Worm (Caenorhabditis elegans) whole organism, L4/young adult: ENCODE data around the gene F58E2.4.

ENCODE experiments used
- W03F9.2 ChIP-seq: fragments of 150-350 bp; optimal IDR thresholded peaks from 2 replicates; lab custom pipeline; 2014; ENCODE audit warnings: missing biosample characterization, missing genetic modification characterization
- dao-5 ChIP-seq: sonication (generic microtip); optimal IDR thresholded peaks from 2 replicates; lab custom pipeline; 2016; ENCODE audit warnings: missing genotype, missing genetic modification characterization, moderate library complexity, missing compliant biosample characterization
- him-1 ChIP-seq: sonication (generic microtip); optimal IDR thresholded peaks from 2 replicates; lab custom pipeline; 2016; ENCODE audit warnings: missing genotype, missing genetic modification reagents, missing genetic modification characterization, missing compliant biosample characterization

F58E2.4 gene

DNA sequence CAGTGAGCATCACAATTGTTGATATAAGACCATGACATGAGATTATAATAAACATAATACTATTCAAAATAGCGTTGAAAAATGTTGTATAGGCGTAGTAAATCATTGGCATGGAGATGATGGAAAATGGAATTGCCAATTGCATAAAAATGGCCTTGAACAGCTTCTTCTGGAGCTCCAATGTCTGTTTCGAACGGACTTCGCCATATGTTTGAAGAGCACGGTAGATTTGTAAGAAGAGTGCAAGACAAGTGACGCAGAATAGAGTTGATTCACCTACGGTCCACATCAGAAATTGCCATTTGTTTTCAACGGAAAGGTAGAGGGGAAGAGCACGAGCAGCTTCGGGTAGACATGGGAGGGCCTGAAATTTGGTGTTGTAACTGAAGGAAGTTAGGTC is 15.8 kb upstream of the F58E2.4 start:
- no peak for TF ChIP-seq W03F9.2 (tag; lab: Kevin White, UChicago)
- no peak for TF ChIP-seq dao-5
- no peak for TF ChIP-seq him-1 (tag; lab: Kevin White, UChicago)

DNA sequence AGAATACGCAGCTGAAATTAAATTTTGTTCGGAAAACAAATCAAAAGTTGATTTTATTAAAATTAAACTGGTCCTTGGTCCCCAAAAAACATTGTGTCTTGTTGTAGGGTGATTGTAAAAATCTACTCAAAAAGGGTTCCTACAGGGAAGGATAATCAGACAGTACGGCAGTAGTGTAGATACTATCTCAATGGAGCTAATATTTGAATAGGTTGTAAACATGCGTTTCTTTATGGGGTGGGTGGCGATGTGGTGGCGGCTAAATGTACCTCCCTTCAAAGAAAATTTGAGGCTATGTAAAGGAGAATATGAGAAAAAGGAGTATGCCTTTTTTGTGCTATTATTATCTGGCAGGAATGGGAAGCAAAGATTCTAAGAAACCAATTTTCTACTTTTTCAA is 10.7 kb upstream of the F58E2.4 start:
- TF ChIP-seq W03F9.2 (tag; lab: Kevin White, UChicago) (no peak), him-1 (tag; lab: Kevin White, UChicago) (no peak), dao-5 (no peak)

DNA sequence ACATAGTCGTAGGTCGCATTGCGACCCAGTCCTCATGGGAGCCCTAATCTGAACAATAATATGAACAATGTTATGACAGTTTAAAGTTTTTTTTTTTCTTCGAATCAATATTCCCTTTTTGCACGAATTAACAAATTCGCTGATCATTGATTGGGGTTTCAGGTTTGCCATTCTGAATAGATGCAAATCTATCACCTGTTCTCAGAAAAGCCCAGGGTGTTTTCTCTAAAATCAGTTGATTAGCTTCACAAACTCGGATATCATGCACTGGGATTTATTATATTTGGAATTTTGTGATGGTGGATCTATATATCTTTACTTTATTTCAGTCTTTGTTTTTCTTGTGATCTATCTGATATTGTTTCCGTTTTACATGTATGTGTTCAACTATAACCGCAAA is 9.8 kb upstream of the F58E2.4 start, which contains the start of gene srz-23:
TSS of gene srz-23 (plus strand) at position 263 of the 400 bp plus-strand sequence.
- TF ChIP-seq him-1 (tag; lab: Kevin White, UChicago) (no peak), dao-5 (no peak), W03F9.2 (tag; lab: Kevin White, UChicago) (no peak)

DNA sequence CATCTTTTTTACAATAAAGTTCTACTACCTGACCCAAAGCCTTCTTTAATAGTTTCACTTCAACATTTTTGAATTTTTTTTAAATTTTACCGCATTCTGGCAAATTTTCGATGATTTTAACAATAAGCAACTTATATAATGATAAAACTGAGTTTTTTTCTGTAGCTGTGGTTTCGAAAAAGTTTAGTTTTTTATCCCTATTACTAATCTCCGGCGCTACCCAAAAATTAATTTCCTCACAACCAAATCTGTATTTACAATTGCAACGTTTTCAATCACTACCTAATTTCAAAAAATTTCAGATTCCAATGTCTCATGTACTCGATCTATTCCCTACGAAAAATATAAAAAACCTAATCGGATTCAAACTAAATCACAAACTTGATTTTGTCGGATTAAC is 3.9 kb downstream of the F58E2.4 start, which contains the start of gene F58E2.3:
TSS of gene F58E2.3 (plus strand) at position 301 of the 400 bp plus-strand sequence.
- TF ChIP-seq him-1 (tag; lab: Kevin White, UChicago), result no peak
- no peak for TF ChIP-seq dao-5
- no peak for TF ChIP-seq W03F9.2 (tag; lab: Kevin White, UChicago)

DNA sequence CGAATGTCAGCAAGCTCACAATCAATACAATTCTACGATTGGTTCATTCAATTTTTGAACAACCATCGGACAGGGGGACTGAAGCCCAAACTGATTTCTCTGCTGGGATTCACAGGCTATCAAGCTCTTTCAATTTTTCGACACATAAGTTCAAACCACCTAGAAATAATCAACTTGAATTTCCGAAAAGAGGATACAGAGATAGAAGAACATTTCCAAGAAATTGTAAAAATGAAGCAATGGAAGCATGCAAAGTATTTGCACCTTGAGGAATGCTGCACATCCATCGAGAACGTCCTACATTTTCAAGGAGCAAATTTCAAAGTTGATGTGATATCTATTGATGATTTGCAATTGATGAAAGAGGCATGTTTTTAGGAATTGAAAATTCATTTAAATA is 4.6 kb downstream of the F58E2.4 start:
- no peak for TF ChIP-seq dao-5
- TF ChIP-seq him-1 (tag; lab: Kevin White, UChicago), result no peak
- TF ChIP-seq W03F9.2 (tag; lab: Kevin White, UChicago), result no peak

DNA sequence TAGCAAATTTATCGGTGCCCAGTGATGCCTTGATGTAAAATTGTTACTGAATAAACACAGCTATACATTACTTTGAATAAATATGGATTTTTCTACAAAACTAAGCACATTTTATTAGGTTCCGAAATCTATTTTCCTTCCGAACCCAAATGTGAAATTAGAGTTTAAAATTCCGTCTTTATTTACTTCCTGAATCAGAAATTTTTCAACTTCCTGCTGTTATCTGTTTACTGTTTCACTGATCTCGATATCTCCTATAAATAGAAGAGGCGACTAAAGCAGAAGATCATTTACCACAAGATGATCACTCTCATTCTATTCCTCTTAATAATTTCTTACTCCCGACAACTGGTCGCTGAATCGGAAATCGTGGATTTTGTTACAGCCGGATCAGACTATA is 6.6 kb downstream of the F58E2.4 start, which contains the start of gene F58E2.2:
TSS of gene F58E2.2 (plus strand) at position 301 of the 400 bp plus-strand sequence.
- TF ChIP-seq W03F9.2 (tag; lab: Kevin White, UChicago), result no peak
- no peak for TF ChIP-seq dao-5
- TF ChIP-seq him-1 (tag; lab: Kevin White, UChicago), result no peak

DNA sequence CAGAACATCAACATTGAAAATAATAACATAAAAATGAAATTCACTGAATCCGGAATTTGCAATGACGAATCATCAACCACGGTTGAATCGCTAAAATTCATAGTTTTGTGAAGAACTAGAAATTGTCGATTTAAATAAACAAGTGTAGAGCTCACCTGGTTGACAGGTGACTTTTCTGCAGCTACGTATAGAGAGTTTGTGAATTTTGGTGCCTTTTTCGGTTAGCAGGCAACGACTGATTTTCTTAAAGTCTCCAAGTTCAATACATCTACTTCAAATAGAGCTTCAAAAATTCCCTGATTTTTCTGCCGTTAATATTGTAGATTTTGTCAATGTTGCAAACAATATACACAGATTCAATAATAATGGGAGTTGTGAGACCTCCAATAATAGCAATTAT is 13.9 kb downstream of the F58E2.4 start, which contains the start of gene srz-69:
TSS of gene srz-69 (minus strand) at position 101 of the 400 bp plus-strand sequence.
- TF ChIP-seq dao-5 (no peak), him-1 (tag; lab: Kevin White, UChicago) (no peak), W03F9.2 (tag; lab: Kevin White, UChicago) (no peak)

DNA sequence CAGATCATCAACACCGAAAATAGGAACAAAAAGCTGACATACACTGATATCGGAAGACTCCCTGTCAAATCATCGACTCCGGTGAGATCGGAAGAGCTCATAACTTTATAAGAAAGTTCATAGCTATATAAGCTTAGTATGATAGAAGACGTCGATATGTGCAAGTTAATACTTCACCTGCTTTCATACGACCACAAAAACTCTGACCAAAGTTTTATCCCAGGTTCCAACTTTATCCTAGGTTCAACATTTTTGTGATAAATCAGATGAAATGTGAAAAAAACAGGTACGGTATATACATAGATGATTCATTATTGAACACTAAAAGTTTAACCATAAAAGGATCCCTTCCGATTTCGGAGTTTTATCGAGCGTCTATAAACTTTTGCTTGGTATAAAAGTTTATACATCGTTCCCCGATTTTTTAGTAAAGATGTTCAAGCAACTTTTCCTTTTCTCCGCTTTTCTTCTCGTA is 15.8 kb downstream of the F58E2.4 start, which contains the start of the genes srz-70 and C09G12.5:
TSS of gene srz-70 (minus strand) at position 101 of the 475 bp plus-strand sequence.
TSS of gene C09G12.5 (plus strand) at position 425 of the 475 bp plus-strand sequence.
- no peak for TF ChIP-seq him-1 (tag; lab: Kevin White, UChicago)
- TF ChIP-seq dao-5, result no peak
- TF ChIP-seq W03F9.2 (tag; lab: Kevin White, UChicago), result no peak

DNA sequence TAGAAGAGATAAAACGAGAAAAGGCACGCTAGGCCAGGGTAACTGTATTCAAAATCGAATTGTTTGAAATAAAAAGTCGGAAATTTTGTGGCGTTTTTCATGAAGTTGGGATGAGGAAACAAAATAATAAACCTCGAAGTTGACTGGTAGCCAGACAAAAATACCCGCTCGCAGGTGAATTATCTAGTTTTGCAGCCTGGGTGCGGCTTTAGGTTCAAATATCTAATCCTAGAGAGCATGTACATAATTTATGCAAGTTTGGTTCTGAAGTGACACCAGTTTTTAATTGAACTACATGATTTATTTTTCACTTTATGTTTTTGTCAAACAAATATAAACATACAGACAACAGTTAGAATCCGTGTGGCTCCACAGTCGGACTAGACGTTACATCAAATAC is 18.6 kb downstream of the F58E2.4 start, which contains the start of gene srz-37:
TSS of gene srz-37 (minus strand) at position 101 of the 400 bp plus-strand sequence.
- no peak for TF ChIP-seq W03F9.2 (tag; lab: Kevin White, UChicago)
- TF ChIP-seq him-1 (tag; lab: Kevin White, UChicago), result no peak
- TF ChIP-seq dao-5, result no peak

DNA sequence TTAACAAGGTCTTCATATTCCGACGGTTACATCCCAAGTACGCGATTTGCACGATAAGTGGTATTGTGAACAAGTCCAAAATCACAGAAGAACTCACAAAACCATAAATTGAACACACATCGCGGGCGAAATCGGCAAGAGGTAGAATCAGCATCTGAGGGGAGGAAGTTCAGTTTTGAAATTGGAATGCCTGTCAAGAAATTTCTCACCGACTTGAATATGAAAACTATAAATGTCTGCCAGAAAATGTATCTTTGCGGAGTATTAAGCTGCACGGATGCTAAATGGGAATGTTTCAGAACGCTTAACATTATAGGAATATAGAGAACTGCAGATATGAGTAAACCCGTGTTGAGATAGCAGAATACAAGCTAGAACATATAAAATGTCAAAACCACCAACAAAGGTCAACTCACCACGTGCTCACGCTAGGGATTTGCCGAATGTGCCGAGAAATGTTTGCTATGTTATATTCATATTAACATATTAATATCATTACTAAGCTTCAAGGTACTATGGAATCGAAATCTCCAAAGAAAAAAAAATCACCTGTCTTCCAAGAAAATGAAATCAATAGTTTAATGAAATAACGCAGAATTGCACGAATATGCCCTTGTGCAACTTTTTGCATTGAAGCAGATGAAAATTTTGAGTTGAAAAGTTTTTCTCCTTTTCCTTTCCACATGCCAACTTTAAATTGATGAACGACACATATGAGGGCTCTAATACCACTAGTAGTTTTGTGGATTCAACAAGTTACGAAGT is 19.2 kb downstream of the F58E2.4 start, which contains the start of gene srz-82:
TSS of gene srz-82 (plus strand) at position 701 of the 765 bp plus-strand sequence.
- no peak for TF ChIP-seq him-1 (tag; lab: Kevin White, UChicago)

DNA sequence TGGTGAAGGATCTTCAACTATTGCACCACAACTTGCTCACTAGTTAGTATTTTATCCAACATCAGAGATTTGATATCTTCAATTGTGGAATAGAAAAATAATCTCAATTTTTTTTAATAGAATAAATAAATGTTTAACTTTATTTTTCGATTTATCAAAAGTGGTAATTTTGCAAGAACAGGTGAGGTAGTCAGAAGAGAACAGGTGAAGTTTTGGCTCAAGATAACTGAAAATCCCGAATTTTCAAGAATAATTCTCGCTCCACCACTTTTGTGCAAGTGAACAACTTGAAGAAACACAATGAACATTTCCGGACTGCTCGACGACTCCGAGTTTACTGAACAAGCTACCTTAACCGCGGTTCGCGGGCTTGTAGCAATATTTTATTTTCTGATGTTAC is 28.3 kb downstream of the F58E2.4 start, which contains the start of gene srz-78:
TSS of gene srz-78 (plus strand) at position 301 of the 400 bp plus-strand sequence.
- TF ChIP-seq W03F9.2 (tag; lab: Kevin White, UChicago), result no peak
- no peak for TF ChIP-seq dao-5
- TF ChIP-seq him-1 (tag; lab: Kevin White, UChicago), result no peak

DNA sequence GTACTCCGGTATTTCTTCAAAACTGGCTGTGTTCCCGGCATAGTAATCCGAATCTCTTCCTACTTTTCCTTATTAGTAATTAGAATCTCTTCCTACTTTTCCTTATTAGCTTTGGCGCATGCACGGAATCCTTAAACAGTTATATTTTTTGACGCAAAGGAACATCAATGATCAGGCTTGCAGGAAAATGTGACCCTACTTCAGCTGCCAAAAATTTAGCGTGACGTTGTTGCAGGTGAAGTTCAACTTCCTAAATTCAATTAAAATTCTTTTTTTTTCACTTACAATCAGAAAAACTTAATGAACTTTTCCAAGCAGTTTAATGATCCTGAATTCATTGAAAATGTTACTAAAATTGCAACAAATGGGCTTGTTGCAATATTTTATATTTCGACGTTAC is 30.1 kb downstream of the F58E2.4 start, which contains the start of gene srz-79:
TSS of gene srz-79 (plus strand) at position 301 of the 400 bp plus-strand sequence.
- no peak for TF ChIP-seq him-1 (tag; lab: Kevin White, UChicago)
- TF ChIP-seq dao-5, result no peak

DNA sequence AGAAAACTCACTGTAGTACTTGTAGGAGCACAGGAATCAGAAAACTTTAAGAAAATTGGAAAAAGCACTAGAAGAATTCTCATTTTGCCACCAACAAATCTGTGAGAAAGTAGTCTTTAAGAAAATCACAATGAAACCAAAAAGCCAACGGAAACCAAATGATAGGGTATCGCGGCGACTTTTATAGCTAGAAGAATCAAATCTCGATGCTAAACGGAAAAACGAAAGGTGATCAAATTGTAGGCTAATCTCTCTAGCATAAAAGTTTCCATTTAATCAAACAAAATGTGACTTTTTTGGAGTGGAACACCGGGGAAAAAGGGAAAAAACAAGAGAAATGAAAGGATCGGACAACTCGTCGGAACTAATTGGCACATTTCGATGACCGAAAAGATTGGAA is 33.2 kb downstream of the F58E2.4 start, which contains the start of gene C09G12.17:
TSS of gene C09G12.17 (minus strand) at position 101 of the 400 bp plus-strand sequence.
- TF ChIP-seq W03F9.2 (tag; lab: Kevin White, UChicago), result no peak
- no peak for TF ChIP-seq dao-5
- no peak for TF ChIP-seq him-1 (tag; lab: Kevin White, UChicago)

DNA sequence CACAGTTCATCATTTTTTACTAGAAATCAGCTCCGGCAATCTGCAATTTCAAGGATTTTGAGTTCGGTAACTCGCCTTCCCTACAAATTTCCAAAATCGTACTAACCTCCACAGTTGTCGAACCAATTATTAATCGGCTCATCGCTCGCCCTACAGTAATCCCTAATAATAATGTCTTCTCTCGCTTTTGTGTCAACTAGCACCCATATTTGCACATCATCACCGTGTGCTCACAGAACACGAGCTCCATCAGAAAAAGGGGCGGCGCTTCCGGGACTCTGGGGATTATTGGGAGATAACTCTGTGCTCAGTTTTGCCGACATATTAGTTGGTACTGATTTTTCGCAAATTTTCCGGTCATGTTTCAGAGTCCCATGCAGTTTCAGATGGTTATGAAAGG is 34.7 kb downstream of the F58E2.4 start, which contains the start of gene ceh-53:
TSS of gene ceh-53 (plus strand) at position 301 of the 400 bp plus-strand sequence.
- TF ChIP-seq W03F9.2 (tag; lab: Kevin White, UChicago) (no peak), him-1 (tag; lab: Kevin White, UChicago) (no peak), dao-5 (no peak)
